Fruit fly (Drosophila melanogaster): Measurements from ENCODE around the gene kmr.

DNA sequence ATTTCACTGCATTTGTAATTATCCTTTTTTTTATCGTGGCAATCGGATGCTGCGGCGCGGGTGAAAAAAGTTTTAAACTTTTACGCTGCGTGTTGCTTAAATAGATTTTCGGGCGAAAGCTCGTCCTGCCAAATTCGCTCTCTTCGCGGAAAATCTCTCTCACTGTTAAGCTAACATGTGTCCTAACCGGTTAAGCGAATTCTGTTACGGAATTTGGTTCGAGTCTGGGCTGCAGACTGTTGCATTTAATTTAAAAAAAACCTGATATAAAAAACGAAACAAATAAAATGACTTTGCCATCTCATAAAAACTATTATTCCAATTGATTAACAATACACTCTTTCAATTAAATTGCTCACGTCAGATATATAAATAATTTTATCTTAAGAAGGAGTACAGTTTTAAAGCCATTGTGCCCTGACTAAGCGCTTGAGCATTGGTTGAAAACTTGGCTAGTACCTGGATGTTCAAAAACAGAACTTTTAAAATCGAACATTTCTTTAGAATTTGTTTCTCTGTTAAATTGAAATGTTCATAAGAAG lies 40.4 kb upstream of the kmr start, which contains the start of gene Task6:
- TF ChIP-seq CG8478 (optimal IDR thresholded peaks at IDR 0.05) (no peak), CTCF (optimal IDR thresholded peaks at IDR 0.05) (peak in 1 of 2 experiments; percentile 42)
